Worm (Caenorhabditis elegans) whole organism, young adult: ENCODE data around the gene T01D1.5.

Experiments
- Y95B8A.8 ChIP-seq: fragments of 200-800 bp; sonication (Bioruptor generic); IDR thresholded peaks from 2 replicates; pipeline ENCODE4 v1.3.6; 2022; ENCODE audit warnings: missing genetic modification reagents, missing genetic modification characterization, missing compliant biosample characterization
- ceh-40 ChIP-seq: fragments of 200-800 bp; sonication (Bioruptor generic); IDR thresholded peaks from 2 replicates; pipeline ENCODE4 v1.3.6; 2022; ENCODE audit warnings: missing genetic modification characterization, missing compliant biosample characterization
- hlh-26 ChIP-seq: fragments of 200-800 bp; sonication (Bioruptor generic); conservative IDR thresholded peaks from 2 replicates; pipeline ENCODE4 v1.3.6; 2022; ENCODE audit warnings: missing genetic modification reagents, missing genetic modification characterization, missing compliant biosample characterization
- lsy-27 ChIP-seq: sonication (generic microtip); optimal IDR thresholded peaks from 2 replicates; lab custom pipeline; 2017; ENCODE audit warnings: missing genetic modification characterization, mild to moderate bottlenecking, missing compliant biosample characterization, antibody characterized with exemption, missing genotype, borderline replicate concordance; ENCODE audit not compliant: insufficient read depth
- nfyb-1 ChIP-seq: fragments of 200-800 bp; sonication (Bioruptor generic); IDR thresholded peaks from 2 replicates; pipeline ENCODE4 v1.3.6; 2022; ENCODE audit warnings: missing genetic modification reagents, missing genetic modification characterization, missing compliant biosample characterization
- pha-4 ChIP-seq: fragments of 150-350 bp; sonication (generic microtip); optimal IDR thresholded peaks from 2 replicates; lab custom pipeline; 2014; ENCODE audit warnings: missing biosample characterization, missing genetic modification reagents, missing genetic modification characterization

DNA sequence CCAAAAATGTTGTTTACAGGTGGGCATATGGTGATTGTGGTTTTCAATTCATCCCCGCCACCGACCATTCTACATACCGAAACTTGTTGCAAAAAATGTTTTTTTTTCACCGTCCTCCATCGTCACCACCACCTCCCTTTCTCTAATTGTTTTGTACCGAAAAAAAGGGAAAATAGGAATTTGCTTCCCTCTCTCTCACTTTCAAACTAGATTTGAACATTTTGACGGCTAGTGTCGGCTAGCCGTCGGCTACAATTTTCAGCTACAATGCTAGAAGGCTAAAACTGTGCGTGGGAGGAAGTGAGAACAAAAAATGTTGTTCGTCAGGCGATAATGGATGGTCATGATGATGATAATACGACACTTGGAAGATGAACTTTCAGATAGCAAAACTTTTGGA, 10.7 kb downstream of the T01D1.5 start:
- no peak for TF ChIP-seq ceh-40 (GFP tag; lab: Robert Waterston, UW)
- TF ChIP-seq Y95B8A.8: no peak
- TF ChIP-seq lsy-27 (tag; lab: Kevin White, UChicago): no peak
- no peak for TF ChIP-seq pha-4 (tag; lab: Kevin White, UChicago)
- TF ChIP-seq nfyb-1: no peak
- no peak for TF ChIP-seq hlh-26 (GFP tag; lab: Robert Waterston, UW)
